Worm (Caenorhabditis elegans) whole organism, young adult: ENCODE data around the gene C48B4.10.

Source experiments
- let-526 ChIP-seq: fragments of 200-800 bp; sonication (Bioruptor generic); IDR thresholded peaks from 2 replicates; pipeline ENCODE4 v1.3.6; 2022; ENCODE audit warnings: missing genetic modification reagents, missing genetic modification characterization, missing compliant biosample characterization
- nfya-1 ChIP-seq: sonication (generic microtip); optimal IDR thresholded peaks from 2 replicates; lab custom pipeline; 2017; ENCODE audit warnings: antibody characterized with exemption, missing compliant biosample characterization, missing genetic modification characterization, borderline replicate concordance; ENCODE audit not compliant: insufficient read depth
- tbp1 ChIP-seq: fragments of 200-800 bp; sonication (Bioruptor generic); optimal IDR thresholded peaks from 2 replicates; lab custom pipeline; 2018; ENCODE audit warnings: mild to moderate bottlenecking, missing genetic modification characterization, missing compliant biosample characterization

- TF ChIP-seq let-526 (GFP tag; lab: Robert Waterston, UW) (no peak), nfya-1 (tag; lab: Kevin White, UChicago) (no peak), tbp1 (GFP tag; lab: Kevin White, UChicago) (no peak)
Observed at ce11 chrIII:9595563-9595962, 31.3 kb upstream of the C48B4.10 start, which contains the start of gene rom-2.
